Worm (Caenorhabditis elegans): Measurements from ENCODE around the gene T21D12.12.
A peak's percentile ranks its signal among the peaks of the same experiment; 100 is the strongest.

Gene T21D12.12

DNA sequence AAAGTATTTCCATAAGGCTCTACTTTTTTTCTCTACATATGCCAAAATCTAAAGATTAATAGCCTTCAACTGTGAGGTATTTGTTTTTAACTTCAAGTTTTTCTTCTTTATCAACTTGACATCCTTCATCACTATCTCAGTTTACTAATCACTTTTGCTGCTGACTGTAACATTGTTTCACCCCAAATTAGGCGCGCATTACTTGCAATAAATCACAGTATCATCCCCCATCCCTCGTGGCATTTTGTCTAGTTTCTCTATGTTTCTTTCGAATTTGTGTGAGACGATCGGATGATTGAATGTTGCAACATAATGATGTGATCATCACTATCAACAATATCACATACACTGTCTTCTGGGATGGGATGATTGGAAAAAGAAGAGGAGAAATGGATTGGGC, 18.8 kb upstream of the T21D12.12 start:
- TF ChIP-seq ets-7 (tag; optimal IDR thresholded peaks at IDR 0.05) = no peak

DNA sequence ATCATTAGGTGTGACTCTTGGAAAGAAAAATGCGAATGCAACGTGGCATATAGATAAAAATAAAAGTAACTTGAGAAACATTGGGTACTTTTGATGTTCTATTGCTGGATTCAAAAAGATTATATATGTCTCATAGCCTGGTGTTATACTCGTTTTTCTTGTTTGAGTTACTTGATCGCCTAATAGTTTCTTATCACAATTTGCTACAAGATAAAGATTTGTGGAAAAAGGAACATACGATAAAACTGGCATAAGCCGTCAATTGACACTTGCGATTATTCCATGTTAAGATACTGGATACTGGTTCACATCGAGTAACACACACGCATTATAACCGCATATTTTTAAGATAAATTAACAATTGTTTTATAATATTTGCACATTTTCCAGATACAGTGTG, 13.8 kb upstream of the T21D12.12 start, which contains the start of gene grl-19:
TSS of gene grl-19 (minus strand) at position 101 of the 400 bp plus-strand sequence.
- TF ChIP-seq tra-4 (tag; optimal IDR thresholded peaks at IDR 0.05) (no peak), ama-1 (optimal IDR thresholded peaks at IDR 0.05) (no peak), hmbx-1 (tag; optimal IDR thresholded peaks at IDR 0.05) (no peak)

DNA sequence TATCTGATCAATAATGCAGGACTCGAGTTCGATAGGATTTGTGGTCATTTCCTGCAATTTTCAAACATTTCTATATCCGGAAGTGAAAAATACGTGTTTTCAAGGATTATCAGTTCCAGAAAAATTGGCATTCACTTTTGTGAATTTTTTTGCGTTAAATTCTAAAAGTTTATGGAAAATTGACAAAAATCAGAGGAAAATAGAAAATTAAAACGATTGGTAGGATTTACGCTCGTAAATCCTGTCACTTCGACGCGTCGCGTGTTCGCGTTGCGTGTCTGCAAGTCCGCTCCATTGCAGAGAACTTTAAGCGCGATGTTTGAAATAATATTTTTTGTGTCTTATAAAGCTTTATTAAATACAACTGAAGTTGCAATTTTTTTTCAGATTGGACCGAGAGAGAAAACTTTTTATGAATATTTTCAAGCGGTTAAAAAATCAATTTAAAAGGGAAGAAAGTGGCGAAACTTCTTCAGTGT, 10.8 kb upstream of the T21D12.12 start, which contains the start of gene rcat-1:
TSS of gene rcat-1 (minus strand) at position 51 of the 479 bp plus-strand sequence.
- TF ChIP-seq aly-1 (tag; optimal IDR thresholded peaks at IDR 0.05) (no peak), ceh-36 (tag; optimal IDR thresholded peaks at IDR 0.05) (no peak), tbx-37 (GFP tag; conservative IDR thresholded peaks at IDR 0.05) (no peak), tbx-11 (GFP tag; IDR thresholded peaks at IDR 0.05) (no peak), hmbx-1 (tag; optimal IDR thresholded peaks at IDR 0.05) (no peak), F13C5.2 (tag; optimal IDR thresholded peaks at IDR 0.05) (peak; percentile 71), ceh-13 (GFP tag; optimal IDR thresholded peaks at IDR 0.05) (no peak), flt-1 (GFP tag; IDR thresholded peaks at IDR 0.05) (no peak), sea-1 (GFP tag; conservative IDR thresholded peaks at IDR 0.05) (no peak), pes-1 (GFP tag; IDR thresholded peaks at IDR 0.05) (0 out of 2 replicates have a peak, but pooled peaks have one; percentile 14), tra-4 (tag; optimal IDR thresholded peaks at IDR 0.05) (no peak), B0310.2 (tag; optimal IDR thresholded peaks at IDR 0.05) (no peak)

DNA sequence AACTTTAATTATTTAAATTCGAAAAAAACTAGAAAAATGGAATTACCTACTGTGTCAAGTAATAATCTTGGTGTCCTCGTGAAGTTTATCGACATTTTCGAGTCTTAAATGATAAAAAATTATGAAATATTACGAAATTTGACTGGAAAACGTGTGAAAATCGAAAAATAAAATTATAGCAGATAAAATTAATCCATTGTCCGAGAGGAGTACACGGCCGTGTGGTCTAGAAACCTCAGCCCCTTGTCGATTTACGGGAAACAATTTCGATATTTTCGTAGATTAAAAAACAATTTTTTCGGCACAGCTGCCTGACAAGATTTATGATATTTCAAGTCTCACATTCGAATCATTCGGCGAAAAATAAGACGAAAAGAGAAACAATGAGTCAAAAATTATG, 9.2 kb upstream of the T21D12.12 start, which contains the start of gene R02D3.8:
TSS of gene R02D3.8 (minus strand) at position 109 of the 400 bp plus-strand sequence.
- TF ChIP-seq B0310.2 (tag; optimal IDR thresholded peaks at IDR 0.05) (no peak), tbx-11 (GFP tag; IDR thresholded peaks at IDR 0.05) (no peak), hmbx-1 (tag; optimal IDR thresholded peaks at IDR 0.05) (no peak), ama-1 (optimal IDR thresholded peaks at IDR 0.05) (no peak), flt-1 (GFP tag; IDR thresholded peaks at IDR 0.05) (no peak), ceh-13 (GFP tag; optimal IDR thresholded peaks at IDR 0.05) (no peak)

DNA sequence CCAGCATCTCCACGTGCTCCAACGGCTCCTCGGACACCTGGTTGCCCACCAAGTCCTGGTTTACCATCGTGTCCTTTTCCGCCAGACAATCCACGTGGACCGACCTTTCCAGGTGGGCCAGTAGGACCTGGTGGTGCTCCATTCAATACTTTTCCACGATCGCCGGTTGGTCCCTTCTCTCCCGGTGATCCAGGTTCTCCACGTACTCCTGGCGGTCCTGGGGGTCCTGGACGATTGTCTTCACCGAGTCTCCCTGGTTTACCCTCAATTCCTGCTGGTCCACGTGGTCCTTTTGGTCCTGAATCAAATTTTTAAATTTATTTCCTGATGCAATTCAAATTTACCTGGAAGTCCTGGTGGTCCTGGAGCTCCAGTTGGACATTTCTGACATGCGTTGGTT, 7.9 kb upstream of the T21D12.12 start:
- no peak for TF ChIP-seq hmbx-1 (tag; optimal IDR thresholded peaks at IDR 0.05)
- TF ChIP-seq tbx-11 (GFP tag; IDR thresholded peaks at IDR 0.05) = no peak
- no peak for TF ChIP-seq flt-1 (GFP tag; IDR thresholded peaks at IDR 0.05)
- no peak for TF ChIP-seq F13C5.2 (tag; optimal IDR thresholded peaks at IDR 0.05)
- no peak for TF ChIP-seq ceh-36 (tag; optimal IDR thresholded peaks at IDR 0.05)
- no peak for TF ChIP-seq tra-4 (tag; optimal IDR thresholded peaks at IDR 0.05)
- TF ChIP-seq hnd-1 (tag; optimal IDR thresholded peaks at IDR 0.05) = no peak
- no peak for TF ChIP-seq ets-7 (tag; optimal IDR thresholded peaks at IDR 0.05)
- no peak for TF ChIP-seq aly-1 (tag; optimal IDR thresholded peaks at IDR 0.05)
- TF ChIP-seq B0310.2 (tag; optimal IDR thresholded peaks at IDR 0.05) = no peak

DNA sequence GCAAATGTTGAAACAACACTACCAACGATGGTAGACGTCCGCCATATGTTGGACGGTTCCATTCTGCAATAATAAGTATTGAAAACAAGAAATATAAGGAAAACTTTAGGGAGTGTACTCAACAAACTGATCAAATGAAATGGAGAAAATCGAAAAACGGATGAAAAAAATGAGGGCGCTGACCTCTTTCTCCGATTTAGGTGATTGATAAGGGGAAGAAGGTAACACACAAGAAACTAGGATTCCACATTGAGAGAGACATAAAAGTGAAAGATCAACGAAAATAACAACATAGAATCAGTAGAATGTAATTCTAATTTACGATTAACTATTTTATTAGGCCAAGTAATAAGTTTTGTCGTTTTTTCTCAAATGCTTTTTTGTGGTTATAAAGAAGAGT, 7.1 kb upstream of the T21D12.12 start, which contains the start of gene dpy-9:
TSS of gene dpy-9 (minus strand) at position 63 of the 400 bp plus-strand sequence.
- TF ChIP-seq ceh-13 (GFP tag; optimal IDR thresholded peaks at IDR 0.05) = no peak
- no peak for TF ChIP-seq F13C5.2 (tag; optimal IDR thresholded peaks at IDR 0.05)
- TF ChIP-seq pes-1 (GFP tag; IDR thresholded peaks at IDR 0.05) = no peak
- TF ChIP-seq ceh-36 (tag; optimal IDR thresholded peaks at IDR 0.05) = no peak
- no peak for TF ChIP-seq ets-7 (tag; optimal IDR thresholded peaks at IDR 0.05)
- no peak for TF ChIP-seq aly-1 (tag; optimal IDR thresholded peaks at IDR 0.05)
- TF ChIP-seq tra-4 (tag; optimal IDR thresholded peaks at IDR 0.05) = no peak
- TF ChIP-seq B0310.2 (tag; optimal IDR thresholded peaks at IDR 0.05) = no peak
- TF ChIP-seq ama-1 (optimal IDR thresholded peaks at IDR 0.05) = no peak
- no peak for TF ChIP-seq sea-1 (GFP tag; conservative IDR thresholded peaks at IDR 0.05)
- no peak for TF ChIP-seq hmbx-1 (tag; optimal IDR thresholded peaks at IDR 0.05)
- no peak for TF ChIP-seq tbx-11 (GFP tag; IDR thresholded peaks at IDR 0.05)
- TF ChIP-seq hmg-4 (GFP tag; optimal IDR thresholded peaks at IDR 0.05) = no peak
- no peak for TF ChIP-seq flt-1 (GFP tag; IDR thresholded peaks at IDR 0.05)
- TF ChIP-seq tbx-37 (GFP tag; conservative IDR thresholded peaks at IDR 0.05) = no peak

DNA sequence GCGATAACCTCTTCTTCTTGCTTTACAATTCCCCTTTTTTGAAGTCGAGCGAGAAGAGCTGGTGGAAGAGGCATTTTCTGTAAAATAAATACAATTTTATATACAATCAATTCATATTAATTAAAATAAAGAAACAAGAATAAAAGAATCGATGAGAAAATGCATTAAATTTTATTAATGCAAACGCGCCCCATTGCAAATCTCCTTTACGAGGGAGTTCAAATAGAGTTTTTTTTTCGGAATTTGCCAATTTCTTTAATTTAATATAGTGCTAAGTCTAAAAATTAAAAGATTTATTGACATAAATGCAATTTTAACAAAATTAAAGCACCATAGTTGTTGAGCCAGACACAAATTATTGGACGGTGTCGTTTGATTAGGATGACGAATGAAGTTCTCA, 4.6 kb upstream of the T21D12.12 start, which contains the start of gene pqbp-1.1:
TSS of gene pqbp-1.1 (minus strand) at position 77 of the 400 bp plus-strand sequence.
- no peak for TF ChIP-seq B0310.2 (tag; optimal IDR thresholded peaks at IDR 0.05)
- peak; percentile 39 for TF ChIP-seq F13C5.2 (tag; optimal IDR thresholded peaks at IDR 0.05)
- TF ChIP-seq sea-1 (GFP tag; conservative IDR thresholded peaks at IDR 0.05) = 0 out of 2 replicates have a peak, but pooled peaks have one; percentile 48

DNA sequence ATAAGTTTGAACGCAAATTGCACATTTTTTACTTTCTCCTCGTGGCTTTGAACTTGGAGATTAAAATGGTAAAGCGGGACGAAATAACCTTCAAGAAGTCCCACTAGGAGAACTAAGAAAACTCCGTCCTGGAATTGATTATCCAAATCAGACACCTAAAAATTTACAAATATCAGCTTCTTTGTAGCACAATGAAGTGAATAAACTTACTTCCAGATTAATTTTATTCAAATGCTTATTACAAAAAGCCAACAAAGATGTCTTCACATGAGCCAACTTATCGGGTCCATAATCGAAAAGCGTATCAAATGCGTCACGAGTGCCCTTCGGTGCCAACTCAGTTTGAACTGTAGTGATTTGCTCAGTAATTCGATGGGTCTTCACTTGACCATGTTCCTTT, 3.8 kb upstream of the T21D12.12 start:
- TF ChIP-seq F13C5.2 (tag; optimal IDR thresholded peaks at IDR 0.05) = no peak
- no peak for TF ChIP-seq scrt-1 (GFP tag; IDR thresholded peaks at IDR 0.05)
- no peak for TF ChIP-seq sea-1 (GFP tag; conservative IDR thresholded peaks at IDR 0.05)
- no peak for TF ChIP-seq ets-7 (tag; optimal IDR thresholded peaks at IDR 0.05)
- no peak for TF ChIP-seq ceh-13 (GFP tag; optimal IDR thresholded peaks at IDR 0.05)
- no peak for TF ChIP-seq ceh-36 (tag; optimal IDR thresholded peaks at IDR 0.05)
- TF ChIP-seq hmg-4 (GFP tag; optimal IDR thresholded peaks at IDR 0.05) = no peak
- no peak for TF ChIP-seq tbx-11 (GFP tag; IDR thresholded peaks at IDR 0.05)
- no peak for TF ChIP-seq B0310.2 (tag; optimal IDR thresholded peaks at IDR 0.05)
- TF ChIP-seq tra-4 (tag; optimal IDR thresholded peaks at IDR 0.05) = no peak
- TF ChIP-seq pes-1 (GFP tag; IDR thresholded peaks at IDR 0.05) = no peak
- TF ChIP-seq hmbx-1 (tag; optimal IDR thresholded peaks at IDR 0.05) = no peak
- TF ChIP-seq flt-1 (GFP tag; IDR thresholded peaks at IDR 0.05) = no peak
- no peak for TF ChIP-seq ama-1 (optimal IDR thresholded peaks at IDR 0.05)
- TF ChIP-seq hnd-1 (tag; optimal IDR thresholded peaks at IDR 0.05) = no peak
- no peak for TF ChIP-seq aly-1 (tag; optimal IDR thresholded peaks at IDR 0.05)
- no peak for TF ChIP-seq tbx-37 (GFP tag; conservative IDR thresholded peaks at IDR 0.05)

All from whole organism, early embryonic.